Worm (Caenorhabditis elegans) whole organism, L2 larva: ENCODE results near the gene Y94H6A.3.

Source experiments
- F13H6.1 ChIP-seq: sonication (generic microtip); optimal IDR thresholded peaks from 2 replicates; lab custom pipeline; 2016; ENCODE audit warnings: missing genetic modification characterization, missing compliant biosample characterization
- R02D3.7 ChIP-seq: fragments of 150-350 bp; optimal IDR thresholded peaks from 2 replicates; lab custom pipeline; 2014; ENCODE audit warnings: missing biosample characterization, missing genetic modification characterization
- Y55F3AM.14 ChIP-seq: fragments of 200-800 bp; sonication (Bioruptor generic); optimal IDR thresholded peaks from 2 replicates; lab custom pipeline; 2018; ENCODE audit warnings: mild to moderate bottlenecking, missing genetic modification characterization, missing compliant biosample characterization
- aly-2 ChIP-seq: fragments of 150-350 bp; optimal IDR thresholded peaks from 2 replicates; lab custom pipeline; 2014; ENCODE audit warnings: missing biosample characterization, missing genetic modification characterization
- ama-1 ChIP-seq: fragments of 150-350 bp; optimal IDR thresholded peaks from 2 replicates; lab custom pipeline; 2018; ENCODE audit warnings: inconsistent platforms
- ceh-16 ChIP-seq: fragments of 150-350 bp; optimal IDR thresholded peaks from 2 replicates; lab custom pipeline; 2014; ENCODE audit warnings: missing biosample characterization, missing genetic modification characterization
- crh-2 ChIP-seq: sonication (generic microtip); optimal IDR thresholded peaks from 2 replicates; lab custom pipeline; 2017; ENCODE audit warnings: missing biosample characterization, missing genetic modification characterization
- egl-27 ChIP-seq: sonication (generic microtip); optimal IDR thresholded peaks from 3 replicates; lab custom pipeline; 2017; ENCODE audit warnings: missing biosample characterization, missing genetic modification reagents, missing genetic modification characterization
- elt-1 ChIP-seq: fragments of 150-350 bp; optimal IDR thresholded peaks from 2 replicates; lab custom pipeline; 2014; ENCODE audit warnings: missing biosample characterization, missing genetic modification characterization
- elt-3 ChIP-seq: sonication (generic microtip); optimal IDR thresholded peaks from 2 replicates; lab custom pipeline; 2017; ENCODE audit warnings: missing biosample characterization, missing genetic modification characterization
- fos-1 ChIP-seq: fragments of 150-350 bp; optimal IDR thresholded peaks from 2 replicates; lab custom pipeline; 2014; ENCODE audit warnings: missing biosample characterization, missing genetic modification characterization
- gmeb-1 ChIP-seq: fragments of 150-350 bp; optimal IDR thresholded peaks from 2 replicates; lab custom pipeline; 2014; ENCODE audit warnings: missing biosample characterization, missing genetic modification characterization
- lin-11 ChIP-seq: fragments of 150-350 bp; sonication (generic microtip); optimal IDR thresholded peaks from 2 replicates; lab custom pipeline; 2014; ENCODE audit warnings: missing biosample characterization, missing genetic modification characterization, inconsistent platforms, mixed read lengths
- lin-13 ChIP-seq: fragments of 150-350 bp; optimal IDR thresholded peaks from 2 replicates; lab custom pipeline; 2014; ENCODE audit warnings: missing biosample characterization, missing genetic modification reagents, missing genetic modification characterization
- lsy-2 ChIP-seq, 2 experiments: fragments of 150-350 bp in 1 of 2; sonication (generic microtip) in 1 of 2; optimal IDR thresholded peaks; 2 replicates each; lab custom pipeline; 2014 to 2017; ENCODE audit warnings: missing biosample characterization in 2 of 2, missing genetic modification characterization in 2 of 2
- mab-5 ChIP-seq: fragments of 150-350 bp; optimal IDR thresholded peaks from 2 replicates; lab custom pipeline; 2014; ENCODE audit warnings: missing biosample characterization, missing genetic modification characterization
- mdl-1 ChIP-seq, 2 experiments: fragments of 150-350 bp in 1 of 2; sonication (generic microtip) in 1 of 2; optimal IDR thresholded peaks; 2 replicates each; lab custom pipeline; 2017; ENCODE audit warnings: missing biosample characterization in 2 of 2, missing genetic modification characterization in 2 of 2
- nhr-10 ChIP-seq: sonication (generic microtip); optimal IDR thresholded peaks from 2 replicates; lab custom pipeline; 2017; ENCODE audit warnings: missing biosample characterization, missing genetic modification characterization
- nhr-11 ChIP-seq: fragments of 150-350 bp; optimal IDR thresholded peaks from 2 replicates; lab custom pipeline; 2014; ENCODE audit warnings: missing biosample characterization, missing genetic modification characterization
- nhr-129 ChIP-seq: fragments of 150-350 bp; optimal IDR thresholded peaks from 2 replicates; lab custom pipeline; 2014; ENCODE audit warnings: missing biosample characterization, missing genetic modification characterization
- nhr-21 ChIP-seq: fragments of 150-350 bp; optimal IDR thresholded peaks from 2 replicates; lab custom pipeline; 2014; ENCODE audit warnings: missing biosample characterization, missing genetic modification characterization
- nhr-23 ChIP-seq: fragments of 150-350 bp; optimal IDR thresholded peaks from 2 replicates; lab custom pipeline; 2014; ENCODE audit warnings: missing biosample characterization, missing genetic modification reagents, missing genetic modification characterization
- nhr-25 ChIP-seq: fragments of 150-350 bp; sonication (generic microtip); optimal IDR thresholded peaks from 3 replicates; lab custom pipeline; 2014; ENCODE audit warnings: missing biosample characterization, missing genetic modification characterization
- nhr-6 ChIP-seq: fragments of 150-350 bp; optimal IDR thresholded peaks from 2 replicates; lab custom pipeline; 2014; ENCODE audit warnings: missing biosample characterization, missing genetic modification characterization
- nhr-77 ChIP-seq: fragments of 150-350 bp; optimal IDR thresholded peaks from 2 replicates; lab custom pipeline; 2014; ENCODE audit warnings: missing biosample characterization, missing genetic modification characterization
- peb-1 ChIP-seq: fragments of 150-350 bp; optimal IDR thresholded peaks from 2 replicates; lab custom pipeline; 2014; ENCODE audit warnings: missing biosample characterization, missing genetic modification characterization
- sem-4 ChIP-seq: fragments of 150-350 bp; optimal IDR thresholded peaks from 2 replicates; lab custom pipeline; 2014; ENCODE audit warnings: missing biosample characterization, missing genetic modification reagents, missing genetic modification characterization
- sma-3 ChIP-seq: sonication (generic microtip); optimal IDR thresholded peaks from 2 replicates; lab custom pipeline; 2016; ENCODE audit warnings: missing genetic modification reagents, missing genetic modification characterization, missing compliant biosample characterization
- sma-9 ChIP-seq, 2 experiments: fragments of 150-350 bp in 1 of 2; sonication (generic microtip) in 1 of 2; optimal IDR thresholded peaks; 2 replicates each; lab custom pipeline; 2014 to 2016; ENCODE audit warnings: missing genetic modification characterization in 2 of 2, mild to moderate bottlenecking in 1 of 2, missing biosample characterization in 1 of 2, missing compliant biosample characterization in 1 of 2, missing genetic modification reagents in 1 of 2, moderate library complexity in 1 of 2
- snpc-4 ChIP-seq: fragments of 150-350 bp; optimal IDR thresholded peaks from 2 replicates; lab custom pipeline; 2014; ENCODE audit warnings: missing biosample characterization, missing genetic modification characterization
- unc-55 ChIP-seq: fragments of 150-350 bp; sonication (generic microtip); optimal IDR thresholded peaks from 3 replicates; lab custom pipeline; 2014; ENCODE audit warnings: missing biosample characterization, missing genetic modification reagents, missing genetic modification characterization
- zag-1 ChIP-seq: fragments of 150-350 bp; optimal IDR thresholded peaks from 2 replicates; lab custom pipeline; 2014; ENCODE audit warnings: missing biosample characterization, missing genetic modification characterization
- ztf-1 ChIP-seq: fragments of 200-800 bp; sonication (Bioruptor generic); conservative IDR thresholded peaks from 2 replicates; pipeline ENCODE4 v1.3.6; 2022; ENCODE audit warnings: missing genetic modification characterization, missing compliant biosample characterization
- ztf-4 ChIP-seq: fragments of 150-350 bp; optimal IDR thresholded peaks from 2 replicates; lab custom pipeline; 2014; ENCODE audit warnings: missing biosample characterization, missing genetic modification characterization

The Y94H6A.3 gene

DNA sequence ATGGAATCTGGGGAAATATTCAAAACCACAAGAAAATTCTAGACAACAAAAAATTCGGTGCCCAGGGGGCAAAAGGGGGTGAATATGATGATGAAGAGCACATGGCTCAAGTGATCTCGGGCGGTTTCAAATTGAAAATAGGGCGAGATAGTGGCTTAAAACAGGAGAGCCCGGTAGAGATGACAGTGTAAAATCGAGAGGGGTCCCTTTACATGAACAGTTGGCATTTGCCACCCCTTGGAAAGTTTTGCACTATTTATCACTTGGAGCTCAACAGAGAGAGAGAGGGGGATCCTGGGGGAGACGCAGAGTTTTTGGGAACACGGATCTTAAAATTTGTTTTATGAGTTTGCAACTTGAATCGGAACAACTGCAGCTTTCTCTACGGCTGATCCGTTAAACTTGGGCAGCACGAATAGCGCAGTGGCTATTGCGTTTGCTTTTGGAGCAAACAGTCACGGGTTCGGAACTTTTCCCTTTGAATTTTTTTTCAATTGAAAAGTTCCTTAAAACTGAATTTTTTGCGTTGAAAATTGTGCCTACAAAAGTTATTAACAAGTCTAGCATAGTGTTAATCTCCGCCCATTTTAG lies 10.8 kb upstream of the Y94H6A.3 start:
- TF ChIP-seq nhr-6 (tag; lab: Kevin White, UChicago) = no peak
- no peak for TF ChIP-seq nhr-10
- no peak for TF ChIP-seq lin-11 (tag; lab: Kevin White, UChicago)
- no peak for TF ChIP-seq crh-2 (tag; lab: Kevin White, UChicago)
- no peak for TF ChIP-seq zag-1 (tag; lab: Kevin White, UChicago)
- TF ChIP-seq gmeb-1 (tag; lab: Kevin White, UChicago) = no peak
- no peak for TF ChIP-seq sma-3 (GFP tag; lab: Kevin White, UChicago)
- no peak for TF ChIP-seq Y55F3AM.14 (GFP tag; lab: Kevin White, UChicago)
- peak; percentile 47 for TF ChIP-seq F13H6.1
- peak; percentile 42 for TF ChIP-seq sma-9 (GFP tag; optimal IDR thresholded peaks at IDR 0.05; lab: Kevin White, UChicago)
- no peak for TF ChIP-seq sma-9 (tag; optimal IDR thresholded peaks at IDR 0.05; lab: Kevin White, UChicago)
- no peak for TF ChIP-seq aly-2 (tag; lab: Kevin White, UChicago)
- TF ChIP-seq sem-4 (tag; lab: Kevin White, UChicago) = no peak
- no peak for TF ChIP-seq nhr-21
- TF ChIP-seq fos-1 (tag; lab: Kevin White, UChicago) = no peak
- no peak for TF ChIP-seq ama-1
- TF ChIP-seq peb-1 (tag; lab: Kevin White, UChicago) = no peak
- TF ChIP-seq ceh-16 (tag; lab: Kevin White, UChicago) = no peak
- TF ChIP-seq nhr-129 (tag; lab: Kevin White, UChicago) = peak; percentile 25
- TF ChIP-seq R02D3.7 = no peak
- TF ChIP-seq ztf-1 (GFP tag; lab: Robert Waterston, UW) = no peak
- TF ChIP-seq nhr-25 = no peak
- no peak for TF ChIP-seq elt-1
- no peak for TF ChIP-seq unc-55 (GFP tag; lab: Kevin White, UChicago)
- no peak for TF ChIP-seq nhr-77 (tag; lab: Kevin White, UChicago)
- peak in 1 of 2 experiments; percentile 8 for TF ChIP-seq lsy-2 (tag; optimal IDR thresholded peaks at IDR 0.05; lab: Kevin White, UChicago)
- TF ChIP-seq mab-5 (tag; lab: Kevin White, UChicago) = no peak
- TF ChIP-seq ztf-4 = no peak
- no peak for TF ChIP-seq snpc-4 (tag; lab: Kevin White, UChicago)

- TF ChIP-seq gmeb-1 (tag; lab: Kevin White, UChicago) (peak; percentile 13), R02D3.7 (no peak), mab-5 (tag; lab: Kevin White, UChicago) (no peak), elt-3 (tag; lab: Kevin White, UChicago) (no peak), nhr-21 (no peak), unc-55 (GFP tag; lab: Kevin White, UChicago) (peak; percentile 40), Y55F3AM.14 (GFP tag; lab: Kevin White, UChicago) (no peak), nhr-129 (tag; lab: Kevin White, UChicago) (peak; percentile 23)
Observed at ce11 chrIV:2666127-2666526, 10.2 kb upstream of the Y94H6A.3 start.

DNA sequence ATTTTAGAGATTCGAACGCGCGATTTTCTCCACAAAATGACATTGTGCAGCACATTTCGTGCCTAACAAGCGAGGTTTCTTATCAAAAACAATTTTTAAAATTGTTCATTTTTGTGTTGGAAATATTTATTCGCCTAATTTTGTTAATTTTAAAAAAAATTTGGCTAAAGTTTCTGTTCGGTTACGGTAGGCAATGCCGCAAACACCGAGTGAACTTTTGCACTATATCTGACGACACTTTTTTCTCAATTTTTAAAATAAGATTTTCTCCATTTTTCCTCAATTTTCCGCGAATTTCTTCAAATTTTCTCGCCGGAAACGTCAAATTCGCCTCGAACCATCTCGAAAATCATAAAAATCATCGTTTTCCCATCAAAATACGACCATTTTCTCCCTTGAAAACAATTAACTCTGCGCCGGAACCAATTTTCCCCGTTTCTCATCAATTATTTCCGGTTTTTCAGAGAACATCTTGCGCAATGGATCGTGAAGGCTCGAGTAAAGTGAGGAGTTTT lies 9.7 kb upstream of the Y94H6A.3 start, which contains the start of gene Y69A2AR.1:
Gene Y69A2AR.1 (plus strand): TSS at position 465 of the 515 bp plus-strand sequence.
- TF ChIP-seq ztf-4 (no peak), lin-13 (GFP tag; lab: Kevin White, UChicago) (peak; percentile 3), nhr-23 (tag; lab: Kevin White, UChicago) (no peak), egl-27 (tag; lab: Kevin White, UChicago) (no peak), crh-2 (tag; lab: Kevin White, UChicago) (no peak), sem-4 (tag; lab: Kevin White, UChicago) (no peak), lsy-2 (tag; optimal IDR thresholded peaks at IDR 0.05; lab: Kevin White, UChicago) (peak; percentile 62 to 95), mdl-1 (tag; optimal IDR thresholded peaks at IDR 0.05; lab: Kevin White, UChicago) (no peak), F13H6.1 (no peak), nhr-11 (tag; lab: Kevin White, UChicago) (no peak)

ce11 chrIV:2670664-2671063 lies 5.6 kb upstream of the Y94H6A.3 start:
- TF ChIP-seq unc-55 (GFP tag; lab: Kevin White, UChicago) (peak; percentile 37), gmeb-1 (tag; lab: Kevin White, UChicago) (peak; percentile 80), lsy-2 (tag; optimal IDR thresholded peaks at IDR 0.05; lab: Kevin White, UChicago) (peak in 1 of 2 experiments; percentile 48), zag-1 (tag; lab: Kevin White, UChicago) (no peak)
